Fruit fly (Drosophila melanogaster): ENCODE measurements around the gene Sf3b3.

Gene Sf3b3

dm6 chr3L:837552-838187 lies 4.5 kb upstream of the Sf3b3 start, which contains the start of the genes CG13901 and CG13887:
CG13901 (minus strand) TSS chr3L:837821.
CG13887 (plus strand) TSS chr3L:837861.
- TF ChIP-seq CG34367 (tag; optimal IDR thresholded peaks at IDR 0.05) (peak; percentile 81), CG10348 (GFP tag; IDR thresholded peaks at IDR 0.05) (0 out of 2 replicates have a peak, but pooled peaks have one; percentile 48), CG17806 (tag; optimal IDR thresholded peaks at IDR 0.05) (peak; percentile 85), Pif1B (GFP tag; optimal IDR thresholded peaks at IDR 0.05) (no peak), CG32121 (GFP tag; IDR thresholded peaks at IDR 0.05) (peak; percentile 83), CG14655 (GFP tag; optimal IDR thresholded peaks at IDR 0.05) (no peak), CG9948 (tag; optimal IDR thresholded peaks at IDR 0.05) (peak; percentile 80), CG8159 (tag; optimal IDR thresholded peaks at IDR 0.05) (peak; percentile 87), EcR (GFP tag; optimal IDR thresholded peaks at IDR 0.05) (peak; percentile 74), fd96Ca (GFP tag; IDR thresholded peaks at IDR 0.05) (peak; percentile 87), CG15710 (tag; optimal IDR thresholded peaks at IDR 0.05) (peak; percentile 87), rn (GFP tag; IDR thresholded peaks at IDR 0.05) (peak; percentile 72; the same call in 1 of the 2 replicates), CG4496 (GFP tag; IDR thresholded peaks at IDR 0.05) (peak; percentile 86), Ets98B (GFP tag; IDR thresholded peaks at IDR 0.05) (peak; percentile 88), Snoo (tag; optimal IDR thresholded peaks at IDR 0.05) (peak; percentile 75), gl (tag; optimal IDR thresholded peaks at IDR 0.05) (peak; percentile 50), CG12605 (GFP tag; IDR thresholded peaks at IDR 0.05) (peak; percentile 45; the same call in 1 of the 2 replicates), D1 (tag; optimal IDR thresholded peaks at IDR 0.05) (no peak), CG8301 (tag; optimal IDR thresholded peaks at IDR 0.05) (peak; percentile 80), Pif1A (GFP tag; optimal IDR thresholded peaks at IDR 0.05) (no peak), CG13204 (GFP tag; optimal IDR thresholded peaks at IDR 0.05) (no peak)

- TF ChIP-seq CG9948 (tag; optimal IDR thresholded peaks at IDR 0.05) (no peak), CG12605 (GFP tag; IDR thresholded peaks at IDR 0.05) (no peak), gl (tag; optimal IDR thresholded peaks at IDR 0.05) (no peak), CG13204 (GFP tag; optimal IDR thresholded peaks at IDR 0.05) (no peak), CG34367 (tag; optimal IDR thresholded peaks at IDR 0.05) (no peak), CG10348 (GFP tag; IDR thresholded peaks at IDR 0.05) (no peak), CG17806 (tag; optimal IDR thresholded peaks at IDR 0.05) (no peak), rn (GFP tag; IDR thresholded peaks at IDR 0.05) (no peak)
Observed at dm6 chr3L:835455-836034, 2.4 kb upstream of the Sf3b3 start, which contains the start of gene CG42554. CG42554 (plus strand) TSS chr3L:835683.

- TF ChIP-seq CG10348 (GFP tag; IDR thresholded peaks at IDR 0.05) (no peak), CG14655 (GFP tag; optimal IDR thresholded peaks at IDR 0.05) (no peak)
Observed at dm6 chr3L:833878-834277, 693 bp upstream of the Sf3b3 start, which contains the start of gene CG42553. CG42553 (plus strand) TSS chr3L:834093.

- TF ChIP-seq Snoo (tag; optimal IDR thresholded peaks at IDR 0.05) (peak; percentile 62), CG8159 (tag; optimal IDR thresholded peaks at IDR 0.05) (peak; percentile 45), CG32121 (GFP tag; IDR thresholded peaks at IDR 0.05) (peak; percentile 58), CG10348 (GFP tag; IDR thresholded peaks at IDR 0.05) (no peak), CG13204 (GFP tag; optimal IDR thresholded peaks at IDR 0.05) (no peak), CG12605 (GFP tag; IDR thresholded peaks at IDR 0.05) (peak; percentile 70), CG15710 (tag; optimal IDR thresholded peaks at IDR 0.05) (peak; percentile 61), CG4496 (GFP tag; IDR thresholded peaks at IDR 0.05) (peak; percentile 76), Ets98B (GFP tag; IDR thresholded peaks at IDR 0.05) (peak; percentile 81), fd96Ca (GFP tag; IDR thresholded peaks at IDR 0.05) (peak; percentile 81), CG8301 (tag; optimal IDR thresholded peaks at IDR 0.05) (peak; percentile 86), Pif1B (GFP tag; optimal IDR thresholded peaks at IDR 0.05) (peak; percentile 73), rn (GFP tag; IDR thresholded peaks at IDR 0.05) (peak; percentile 70), CG14655 (GFP tag; optimal IDR thresholded peaks at IDR 0.05) (peak; percentile 87), CG9948 (tag; optimal IDR thresholded peaks at IDR 0.05) (peak; percentile 78), gl (tag; optimal IDR thresholded peaks at IDR 0.05) (peak; percentile 58), CG34367 (tag; optimal IDR thresholded peaks at IDR 0.05) (peak; percentile 55), Pif1A (GFP tag; optimal IDR thresholded peaks at IDR 0.05) (peak; percentile 80), D1 (tag; optimal IDR thresholded peaks at IDR 0.05) (no peak), CG17806 (tag; optimal IDR thresholded peaks at IDR 0.05) (peak; percentile 57), EcR (GFP tag; optimal IDR thresholded peaks at IDR 0.05) (no peak)
Observed at dm6 chr3L:824444-824843, 8.7 kb downstream of the Sf3b3 start.

dm6 chr3L:823597-823996 lies 9.6 kb downstream of the Sf3b3 start:
- TF ChIP-seq CG13204 (GFP tag; optimal IDR thresholded peaks at IDR 0.05) (no peak), D1 (tag; optimal IDR thresholded peaks at IDR 0.05) (no peak), EcR (GFP tag; optimal IDR thresholded peaks at IDR 0.05) (peak; percentile 90)

dm6 chr3L:822619-823018 lies 10.6 kb downstream of the Sf3b3 start:
- TF ChIP-seq CG4496 (GFP tag; IDR thresholded peaks at IDR 0.05), result peak; percentile 70
- peak; percentile 70 for TF ChIP-seq Pif1B (GFP tag; optimal IDR thresholded peaks at IDR 0.05)
- no peak for TF ChIP-seq CG32121 (GFP tag; IDR thresholded peaks at IDR 0.05)
- peak; percentile 61 for TF ChIP-seq fd96Ca (GFP tag; IDR thresholded peaks at IDR 0.05)
- TF ChIP-seq CG34367 (tag; optimal IDR thresholded peaks at IDR 0.05), result peak; percentile 64
- no peak for TF ChIP-seq Ets98B (GFP tag; IDR thresholded peaks at IDR 0.05)
- no peak for TF ChIP-seq EcR (GFP tag; optimal IDR thresholded peaks at IDR 0.05)
- TF ChIP-seq CG13204 (GFP tag; optimal IDR thresholded peaks at IDR 0.05), result no peak
- peak; percentile 56 for TF ChIP-seq gl (tag; optimal IDR thresholded peaks at IDR 0.05)
- peak; percentile 70 for TF ChIP-seq CG9948 (tag; optimal IDR thresholded peaks at IDR 0.05)
- no peak for TF ChIP-seq rn (GFP tag; IDR thresholded peaks at IDR 0.05)
- TF ChIP-seq CG17806 (tag; optimal IDR thresholded peaks at IDR 0.05), result peak; percentile 78
- peak; percentile 77 for TF ChIP-seq CG15710 (tag; optimal IDR thresholded peaks at IDR 0.05)
- peak; percentile 61 for TF ChIP-seq CG8301 (tag; optimal IDR thresholded peaks at IDR 0.05)
- peak; percentile 67 for TF ChIP-seq Snoo (tag; optimal IDR thresholded peaks at IDR 0.05)
- TF ChIP-seq CG10348 (GFP tag; IDR thresholded peaks at IDR 0.05), result no peak
- TF ChIP-seq CG8159 (tag; optimal IDR thresholded peaks at IDR 0.05), result peak; percentile 82
- TF ChIP-seq CG12605 (GFP tag; IDR thresholded peaks at IDR 0.05), result 0 out of 2 replicates have a peak, but pooled peaks have one; percentile 45
- TF ChIP-seq D1 (tag; optimal IDR thresholded peaks at IDR 0.05), result peak; percentile 53
- peak; percentile 61 for TF ChIP-seq Pif1A (GFP tag; optimal IDR thresholded peaks at IDR 0.05)
- peak; percentile 70 for TF ChIP-seq CG14655 (GFP tag; optimal IDR thresholded peaks at IDR 0.05)

Measured in whole organism, pupa.